Fruit fly (Drosophila melanogaster): ENCODE data around the gene Hex-A.

The Hex-A gene

DNA sequence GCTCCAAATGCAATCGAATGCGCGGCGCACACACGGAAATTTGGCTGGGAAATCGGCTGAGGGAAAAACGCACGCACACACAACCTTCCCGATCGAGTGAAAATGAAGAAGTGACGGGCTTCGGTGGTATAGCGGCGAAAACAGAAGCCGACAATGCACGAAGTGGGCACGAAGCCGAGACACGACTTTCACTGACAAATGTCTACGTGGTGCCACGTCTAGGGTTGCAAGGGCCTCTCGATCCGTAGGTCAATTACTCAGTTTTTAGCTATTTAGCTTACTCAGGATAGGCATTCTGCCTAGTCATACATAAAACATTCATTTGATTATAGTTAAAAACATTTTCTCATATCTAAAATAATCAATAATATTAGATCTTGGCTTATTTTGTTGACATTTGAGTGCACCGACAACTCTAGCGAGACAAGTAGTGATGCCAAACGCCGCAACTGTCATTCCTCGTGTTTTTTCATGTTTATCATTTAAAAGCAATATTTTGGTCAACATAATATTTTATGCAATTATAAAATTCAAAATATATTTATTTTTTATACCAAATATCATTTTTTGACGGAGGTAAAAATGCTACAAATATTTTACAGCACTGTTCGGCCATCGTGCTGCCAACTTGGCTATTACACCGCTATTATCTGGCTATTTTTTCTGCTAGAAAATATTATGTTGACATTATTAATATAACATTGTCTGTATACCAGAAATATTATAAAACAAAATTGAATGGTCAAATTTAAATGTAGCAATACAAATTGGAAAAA lies 31.7 kb upstream of the Hex-A start (continued):
- peak; percentile 85 for TF ChIP-seq BtbVII (GFP tag; optimal IDR thresholded peaks at IDR 0.05)
- TF ChIP-seq danr (GFP tag; IDR thresholded peaks at IDR 0.05) = peak; percentile 70
- peak; percentile 76 for TF ChIP-seq CG2202 (tag; optimal IDR thresholded peaks at IDR 0.05)
- peak; percentile 40; the same call in 1 of the 2 replicates for TF ChIP-seq dati (GFP tag; IDR thresholded peaks at IDR 0.05)
- TF ChIP-seq CoRest (tag; optimal IDR thresholded peaks at IDR 0.05) = peak; percentile 90
- TF ChIP-seq Side (GFP tag; optimal IDR thresholded peaks at IDR 0.05) = peak; percentile 59
- TF ChIP-seq ab (GFP tag; optimal IDR thresholded peaks at IDR 0.05) = peak; percentile 55
- TF ChIP-seq CG5180 (GFP tag; optimal IDR thresholded peaks at IDR 0.05) = peak; percentile 71
- TF ChIP-seq CG18619 (GFP tag; optimal IDR thresholded peaks at IDR 0.05) = peak; percentile 86
- TF ChIP-seq CkIIα-i1 (GFP tag; IDR thresholded peaks at IDR 0.05) = no peak
- peak; percentile 93 for TF ChIP-seq MESR4 (GFP tag; optimal IDR thresholded peaks at IDR 0.05)
- TF ChIP-seq Camta (GFP tag; optimal IDR thresholded peaks at IDR 0.05) = peak; percentile 72
- no peak for TF ChIP-seq cg (GFP tag; optimal IDR thresholded peaks at IDR 0.05)
- peak; percentile 84 for TF ChIP-seq tio (GFP tag; optimal IDR thresholded peaks at IDR 0.05)
- peak; percentile 95 for TF ChIP-seq Med (GFP tag)
- peak; percentile 69 for TF ChIP-seq NFAT (GFP tag; IDR thresholded peaks at IDR 0.05)
- peak; percentile 41; the same call in 1 of the 3 replicates for TF ChIP-seq CG16813 (GFP tag; IDR thresholded peaks at IDR 0.05; ENCODE audit: partially characterized antibody)
- peak; percentile 80 for TF ChIP-seq CG31441 (GFP tag; IDR thresholded peaks at IDR 0.05)
- peak; percentile 81 for TF ChIP-seq chn (GFP tag; optimal IDR thresholded peaks at IDR 0.05)
- TF ChIP-seq CG10462 (GFP tag; optimal IDR thresholded peaks at IDR 0.05) = peak; percentile 70
- TF ChIP-seq B-H1 (GFP tag; IDR thresholded peaks at IDR 0.05) = peak; percentile 78; the same call in 2 of the 3 replicates
- TF ChIP-seq CG7556 (GFP tag; optimal IDR thresholded peaks at IDR 0.05) = peak; percentile 81
- peak; percentile 76 for TF ChIP-seq CG11247 (GFP tag; IDR thresholded peaks at IDR 0.05)
- peak; percentile 90 for TF ChIP-seq CG17829 (tag; optimal IDR thresholded peaks at IDR 0.05)
- TF ChIP-seq CG8478 (optimal IDR thresholded peaks at IDR 0.05) = no peak
- TF ChIP-seq CG7372 (GFP tag; IDR thresholded peaks at IDR 0.05) = peak; percentile 88
- TF ChIP-seq CG11093 (GFP tag; IDR thresholded peaks at IDR 0.05) = peak; percentile 81; the same call in 2 of the 3 replicates
- TF ChIP-seq CG6683 (GFP tag; optimal IDR thresholded peaks at IDR 0.05) = peak; percentile 71
- peak; percentile 88 for TF ChIP-seq H2.0 (GFP tag; IDR thresholded peaks at IDR 0.05)
- TF ChIP-seq TFAM (GFP tag; optimal IDR thresholded peaks at IDR 0.05) = peak; percentile 28
- no peak; the same call in 1 of the 2 replicates for TF ChIP-seq bowl (GFP tag; IDR thresholded peaks at IDR 0.05)
- TF ChIP-seq CG34224 (GFP tag; IDR thresholded peaks at IDR 0.05; ENCODE audit: partially characterized antibody) = no peak
- TF ChIP-seq zf30C (GFP tag; optimal IDR thresholded peaks at IDR 0.05) = peak; percentile 9
- TF ChIP-seq disco-r (GFP tag; optimal IDR thresholded peaks at IDR 0.05) = peak; percentile 13
- TF ChIP-seq HLH3B (GFP tag; IDR thresholded peaks at IDR 0.05) = peak; percentile 86
- peak; percentile 84 for TF ChIP-seq Drgx (GFP tag; IDR thresholded peaks at IDR 0.05)
- peak; percentile 91 for TF ChIP-seq dysf (GFP tag; IDR thresholded peaks at IDR 0.05)
- peak; percentile 41 for TF ChIP-seq ro (GFP tag; IDR thresholded peaks at IDR 0.05)
- peak; percentile 81 for TF ChIP-seq Ada2b (GFP tag; IDR thresholded peaks at IDR 0.05)
- TF ChIP-seq Hmx (GFP tag; optimal IDR thresholded peaks at IDR 0.05) = peak; percentile 65
- peak; percentile 57 for TF ChIP-seq repo (GFP tag; optimal IDR thresholded peaks at IDR 0.05)
- TF ChIP-seq Doc2 (GFP tag; IDR thresholded peaks at IDR 0.05) = 0 out of 2 replicates have a peak, but pooled peaks have one; percentile 11
- TF ChIP-seq sd (tag; optimal IDR thresholded peaks at IDR 0.05) = peak; percentile 71
- peak; percentile 84 for TF ChIP-seq Hsf (GFP tag; optimal IDR thresholded peaks at IDR 0.05)
- TF ChIP-seq bcd (GFP tag; optimal IDR thresholded peaks at IDR 0.05) = peak; percentile 88
- TF ChIP-seq CG9797 (GFP tag; optimal IDR thresholded peaks at IDR 0.05) = peak; percentile 28
- peak; percentile 4 for TF ChIP-seq pb (GFP tag; optimal IDR thresholded peaks at IDR 0.05)
- TF ChIP-seq al (GFP tag; IDR thresholded peaks at IDR 0.05) = peak; percentile 77
- TF ChIP-seq CG1603 (tag; optimal IDR thresholded peaks at IDR 0.05) = peak; percentile 90
- TF ChIP-seq ftz-f1 (GFP tag; optimal IDR thresholded peaks at IDR 0.05) = no peak

Measured in whole organism, embryonic.